Fruit fly (Drosophila melanogaster) whole organism, wandering third instar larva: Measurements from ENCODE around the gene Fum4.

Source experiments
- Abd-B ChIP-seq: fragments of >200 bp; optimal IDR thresholded peaks from 2 replicates; lab custom pipeline; 2017; ENCODE audit warnings: missing biosample characterization, missing genetic modification characterization
- CG32264 ChIP-seq: fragments of 200-800 bp; sonication (Bioruptor generic); optimal IDR thresholded peaks from 2 replicates; lab custom pipeline; 2016; ENCODE audit warnings: missing biosample characterization, missing genetic modification characterization
- CG9705 ChIP-seq: fragments of 200-800 bp; sonication (Bioruptor generic); optimal IDR thresholded peaks from 2 replicates; lab custom pipeline; 2018; ENCODE audit warnings: missing biosample characterization, mild to moderate bottlenecking, missing genetic modification characterization
- CrebA ChIP-seq: fragments of 200-800 bp; sonication (Bioruptor generic); optimal IDR thresholded peaks from 2 replicates; lab custom pipeline; 2016; ENCODE audit warnings: missing biosample characterization, mild to moderate bottlenecking, missing genetic modification characterization, borderline replicate concordance
- Dfd ChIP-seq: fragments of >200 bp; optimal IDR thresholded peaks from 2 replicates; lab custom pipeline; 2017; ENCODE audit warnings: missing biosample characterization, missing genetic modification characterization
- Dif ChIP-seq: fragments of 200-275, 200-300 bp; sonication (Bioruptor generic); optimal IDR thresholded peaks from 2 replicates; lab custom pipeline; 2018; ENCODE audit warnings: missing biosample characterization, missing genetic modification characterization; ENCODE audit not compliant: partially characterized antibody
- GATAd ChIP-seq: sonication (Bioruptor generic); optimal IDR thresholded peaks from 2 replicates; lab custom pipeline; 2016; ENCODE audit warnings: missing biosample characterization, missing genetic modification characterization
- HLH106 ChIP-seq: fragments of 200-800 bp; optimal IDR thresholded peaks from 3 replicates; lab custom pipeline; 2019; ENCODE audit warnings: missing biosample characterization, mild to moderate bottlenecking, missing genetic modification characterization, moderate library complexity
- Hnf4 ChIP-seq: fragments of 200-800 bp; sonication (Bioruptor generic); optimal IDR thresholded peaks from 2 replicates; lab custom pipeline; 2016; ENCODE audit warnings: missing biosample characterization, mild to moderate bottlenecking, missing genetic modification characterization
- Hr78 ChIP-seq: fragments of >200 bp; optimal IDR thresholded peaks from 2 replicates; lab custom pipeline; 2017; ENCODE audit warnings: missing biosample characterization, missing genetic modification characterization
- Hr83 ChIP-seq: fragments of 200-300 bp; sonication (Bioruptor generic); optimal IDR thresholded peaks from 2 replicates; lab custom pipeline; 2016; ENCODE audit warnings: missing biosample characterization, mild to moderate bottlenecking, missing genetic modification characterization, moderate library complexity; ENCODE audit not compliant: poor library complexity, severe bottlenecking
- Jra ChIP-seq: sonication (Bioruptor generic); optimal IDR thresholded peaks from 2 replicates; lab custom pipeline; 2016; ENCODE audit warnings: missing biosample characterization, missing genetic modification characterization
- Mio ChIP-seq: sonication (Bioruptor generic); optimal IDR thresholded peaks from 2 replicates; lab custom pipeline; 2016; ENCODE audit warnings: missing biosample characterization, missing genetic modification characterization
- Myc ChIP-seq: fragments of >200 bp; optimal IDR thresholded peaks from 2 replicates; lab custom pipeline; 2017
- N ChIP-seq: fragments of >200 bp; optimal IDR thresholded peaks from 2 replicates; lab custom pipeline; 2018; ENCODE audit warnings: missing biosample characterization, missing external identifiers, missing genetic modification characterization
- OdsH ChIP-seq: fragments of 200-800 bp; sonication (Bioruptor generic); optimal IDR thresholded peaks from 2 replicates; lab custom pipeline; 2016; ENCODE audit warnings: missing biosample characterization, mild to moderate bottlenecking, missing genetic modification characterization
- Rel ChIP-seq, 2 experiments: fragments of 200-800 bp; sonication (Bioruptor generic) in 1 of 2; optimal IDR thresholded peaks; 2 replicates in 1 of 2; 3 replicates in 1 of 2; lab custom pipeline; 2016 to 2019; ENCODE audit warnings: mild to moderate bottlenecking in 2 of 2, missing biosample characterization in 2 of 2, missing genetic modification characterization in 2 of 2, moderate library complexity in 1 of 2
- Sp1 ChIP-seq: fragments of 200-800 bp; sonication (Bioruptor generic); optimal IDR thresholded peaks from 3 replicates; lab custom pipeline; 2019; ENCODE audit warnings: missing biosample characterization, mild to moderate bottlenecking, missing genetic modification characterization, moderate library complexity
- Vsx2 ChIP-seq: fragments of 200-300, 225-300 bp; sonication (Bioruptor generic); optimal IDR thresholded peaks from 2 replicates; lab custom pipeline; 2018; ENCODE audit warnings: missing biosample characterization, missing genetic modification characterization; ENCODE audit not compliant: partially characterized antibody
- br ChIP-seq: fragments of 200-800 bp; sonication (Bioruptor generic); optimal IDR thresholded peaks from 2 replicates; lab custom pipeline; 2016; ENCODE audit warnings: missing biosample characterization, missing genetic modification characterization
- brk ChIP-seq: fragments of 200-800 bp; sonication (Bioruptor generic); optimal IDR thresholded peaks from 2 replicates; lab custom pipeline; 2016; ENCODE audit warnings: missing biosample characterization, mild to moderate bottlenecking, missing genetic modification characterization
- dl ChIP-seq, 2 experiments: fragments of 175-275, 200-275 bp in 1 of 2; fragments of 200-275 bp in 1 of 2; sonication (Bioruptor generic); optimal IDR thresholded peaks; lab custom pipeline; 2018; ENCODE audit warnings: mild to moderate bottlenecking in 2 of 2, missing biosample characterization in 2 of 2, missing genetic modification characterization in 2 of 2, moderate library complexity in 2 of 2; ENCODE audit not compliant: partially characterized antibody in 2 of 2, insufficient read depth in 1 of 2
- dmrt93B ChIP-seq: fragments of 200-800 bp; sonication (Bioruptor generic); optimal IDR thresholded peaks from 2 replicates; lab custom pipeline; 2018; ENCODE audit warnings: missing biosample characterization, mild to moderate bottlenecking, missing genetic modification characterization
- dsf ChIP-seq: sonication (Bioruptor generic); optimal IDR thresholded peaks from 2 replicates; lab custom pipeline; 2016; ENCODE audit warnings: missing biosample characterization, missing genetic modification characterization, borderline replicate concordance
- ey ChIP-seq: fragments of 200-800 bp; sonication (Bioruptor generic); optimal IDR thresholded peaks from 2 replicates; lab custom pipeline; 2016; ENCODE audit warnings: missing biosample characterization, missing genetic modification characterization
- foxo ChIP-seq, 2 experiments: fragments of 200-800 bp; sonication (Bioruptor generic); optimal IDR thresholded peaks; 2 replicates in 1 of 2; 3 replicates in 1 of 2; lab custom pipeline; 2016 to 2017; ENCODE audit warnings: missing biosample characterization in 2 of 2, missing genetic modification characterization in 2 of 2
- fru ChIP-seq: fragments of 200-800 bp; sonication (Bioruptor generic); optimal IDR thresholded peaks from 3 replicates; lab custom pipeline; 2016; ENCODE audit warnings: missing biosample characterization, mild to moderate bottlenecking, missing genetic modification characterization
- h ChIP-seq: fragments of 200-800 bp; sonication (Bioruptor generic); optimal IDR thresholded peaks from 3 replicates; lab custom pipeline; 2016; ENCODE audit warnings: missing biosample characterization, mild to moderate bottlenecking, missing genetic modification characterization
- jim ChIP-seq: fragments of 175-275, 200-325 bp; sonication (Bioruptor generic); optimal IDR thresholded peaks from 2 replicates; lab custom pipeline; 2016; ENCODE audit warnings: missing biosample characterization, mild to moderate bottlenecking, missing genetic modification characterization
- lola ChIP-seq: fragments of >200 bp; optimal IDR thresholded peaks from 2 replicates; lab custom pipeline; 2017; ENCODE audit warnings: missing biosample characterization, missing genetic modification characterization
- pan ChIP-seq: fragments of >200 bp; optimal IDR thresholded peaks from 2 replicates; lab custom pipeline; 2017
- psq ChIP-seq: fragments of 200-800 bp; sonication (Bioruptor generic); optimal IDR thresholded peaks from 3 replicates; lab custom pipeline; 2017; ENCODE audit warnings: missing biosample characterization, mild to moderate bottlenecking, missing genetic modification characterization, moderate library complexity
- rgr ChIP-seq: fragments of 200-800 bp; sonication (Bioruptor generic); optimal IDR thresholded peaks from 3 replicates; lab custom pipeline; 2016; ENCODE audit warnings: missing biosample characterization, mild to moderate bottlenecking, missing genetic modification characterization
- sage ChIP-seq: fragments of 200-800 bp; sonication (Bioruptor generic); optimal IDR thresholded peaks from 2 replicates; lab custom pipeline; 2016; ENCODE audit warnings: missing biosample characterization, mild to moderate bottlenecking, missing genetic modification characterization
- sv ChIP-seq: fragments of 200-800 bp; sonication (Bioruptor generic); optimal IDR thresholded peaks from 3 replicates; lab custom pipeline; 2016; ENCODE audit warnings: missing biosample characterization, missing genetic modification characterization
- tai ChIP-seq: sonication (Bioruptor generic); optimal IDR thresholded peaks from 2 replicates; lab custom pipeline; 2016; ENCODE audit warnings: missing biosample characterization, missing genetic modification characterization
- usp ChIP-seq: fragments of >200 bp; optimal IDR thresholded peaks from 2 replicates; lab custom pipeline; 2017; ENCODE audit warnings: missing biosample characterization, missing genetic modification characterization
- woc ChIP-seq: sonication (Bioruptor generic); optimal IDR thresholded peaks from 2 replicates; lab custom pipeline; 2016; ENCODE audit warnings: missing biosample characterization, mild to moderate bottlenecking, missing genetic modification characterization

The Fum4 gene

DNA sequence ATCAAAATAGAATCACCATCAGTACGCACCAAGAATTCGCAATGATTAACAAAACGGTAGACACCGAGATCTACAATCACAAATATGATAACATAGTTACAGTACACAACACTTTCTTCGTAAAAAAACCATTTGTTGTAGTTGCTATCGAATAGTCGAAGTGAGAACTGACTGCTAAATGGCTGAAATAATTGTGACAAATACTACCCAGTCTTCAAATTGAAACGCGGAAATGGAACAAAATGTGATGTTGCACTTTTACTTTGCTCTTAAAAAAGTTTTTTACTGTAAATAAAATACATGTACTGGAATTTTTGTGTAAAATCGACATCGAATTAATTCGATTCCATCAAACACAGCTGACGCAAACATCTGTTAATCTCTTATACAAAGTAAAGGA, 40.2 kb upstream of the Fum4 start, which contains the start of gene ova:
TSS of gene ova (minus strand) at position 183 of the 400 bp plus-strand sequence.
- TF ChIP-seq Vsx2 (GFP tag; lab: Kevin White, UChicago) (no peak), psq (GFP tag; lab: Kevin White, UChicago) (no peak), GATAd (GFP tag; lab: Kevin White, UChicago) (no peak), tai (GFP tag; lab: Kevin White, UChicago) (no peak), sv (no peak), Hr78 (no peak), sage (GFP tag; lab: Kevin White, UChicago) (no peak), Hnf4 (GFP tag; lab: Kevin White, UChicago) (no peak), br (no peak), Sp1 (GFP tag; lab: Kevin White, UChicago) (no peak), Mio (GFP tag; lab: Kevin White, UChicago) (no peak), dl (GFP tag; optimal IDR thresholded peaks at IDR 0.05; lab: Kevin White, UChicago; ENCODE audit: insufficient read depth in 1 of 2, partially characterized antibody in 2 of 2) (no peak), foxo (GFP tag; optimal IDR thresholded peaks at IDR 0.05; lab: Kevin White, UChicago) (no peak), Dif (GFP tag; lab: Kevin White, UChicago) (no peak), Abd-B (no peak), Jra (GFP tag; lab: Kevin White, UChicago) (no peak), CG9705 (GFP tag; lab: Kevin White, UChicago) (no peak), rgr (GFP tag; lab: Kevin White, UChicago) (no peak), ey (GFP tag; lab: Kevin White, UChicago) (no peak)
- TF ChIP-seq, all 38 proteins: peak for 0

DNA sequence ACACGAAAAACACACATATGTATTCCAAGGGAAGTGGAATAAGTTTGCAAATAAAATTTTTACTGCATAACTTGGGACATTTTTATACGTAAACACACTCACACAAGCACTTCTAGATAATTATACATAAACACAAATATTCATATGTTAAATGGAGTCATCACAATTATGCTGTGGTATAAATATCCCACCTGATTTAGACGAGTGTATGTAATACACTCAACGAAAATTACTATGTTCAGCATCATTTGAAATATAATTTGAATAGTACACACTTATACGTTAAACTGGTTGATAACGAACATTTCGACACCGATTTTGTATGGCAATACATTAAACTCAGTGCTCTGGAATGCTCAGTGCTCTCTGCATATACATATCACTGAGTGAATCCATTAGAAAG, 39.8 kb upstream of the Fum4 start:
- TF ChIP-seq sage (GFP tag; lab: Kevin White, UChicago) (no peak), dl (GFP tag; optimal IDR thresholded peaks at IDR 0.05; lab: Kevin White, UChicago; ENCODE audit: insufficient read depth in 1 of 2, partially characterized antibody in 2 of 2) (no peak), Dfd (GFP tag; lab: Kevin White, UChicago) (no peak), fru (GFP tag; lab: Kevin White, UChicago) (peak; percentile 55), CrebA (GFP tag; lab: Kevin White, UChicago) (no peak), dmrt93B (no peak), GATAd (GFP tag; lab: Kevin White, UChicago) (no peak), sv (no peak), foxo (GFP tag; optimal IDR thresholded peaks at IDR 0.05; lab: Kevin White, UChicago) (peak in 1 of 2 experiments; percentile 59), Myc (no peak), ey (GFP tag; lab: Kevin White, UChicago) (peak; percentile 28), Abd-B (no peak), Hnf4 (GFP tag; lab: Kevin White, UChicago) (peak; percentile 22), Mio (GFP tag; lab: Kevin White, UChicago) (no peak), jim (GFP tag; lab: Kevin White, UChicago) (no peak), Sp1 (GFP tag; lab: Kevin White, UChicago) (peak; percentile 1), usp (no peak), Dif (GFP tag; lab: Kevin White, UChicago) (no peak), psq (GFP tag; lab: Kevin White, UChicago) (peak; percentile 32), brk (GFP tag; lab: Kevin White, UChicago) (peak; percentile 43), HLH106 (tag; lab: Kevin White, UChicago) (peak; percentile 19), OdsH (GFP tag; lab: Kevin White, UChicago) (peak; percentile 18), N (GFP tag; lab: Kevin White, UChicago) (no peak), lola (no peak), br (no peak), Hr83 (GFP tag; lab: Kevin White, UChicago) (peak; percentile 40), pan (lab: Kevin White, UChicago) (no peak), Jra (GFP tag; lab: Kevin White, UChicago) (no peak), Rel (GFP tag; optimal IDR thresholded peaks at IDR 0.05; lab: Kevin White, UChicago) (no peak), Rel (tag; optimal IDR thresholded peaks at IDR 0.05; lab: Kevin White, UChicago) (no peak), rgr (GFP tag; lab: Kevin White, UChicago) (peak; percentile 60), Hr78 (no peak), CG32264 (GFP tag; lab: Kevin White, UChicago) (no peak), tai (GFP tag; lab: Kevin White, UChicago) (peak; percentile 59), woc (GFP tag; lab: Kevin White, UChicago) (no peak), dsf (GFP tag; lab: Kevin White, UChicago) (no peak), h (GFP tag; lab: Kevin White, UChicago) (peak; percentile 66), CG9705 (GFP tag; lab: Kevin White, UChicago) (no peak), Vsx2 (GFP tag; lab: Kevin White, UChicago) (no peak)
